Worm (Caenorhabditis elegans): ENCODE results near the gene col-131.

The col-131 gene

ce11 chrIV:13067200-13067599, at the start of gene col-131:
Gene col-131 (minus strand): TSS chrIV:13067300.
- no peak for TF ChIP-seq F26F4.8 (GFP tag; conservative IDR thresholded peaks at IDR 0.05)
- TF ChIP-seq set-16 (GFP tag; IDR thresholded peaks at IDR 0.05): no peak
- no peak for TF ChIP-seq unc-130 (GFP tag; optimal IDR thresholded peaks at IDR 0.05)
- no peak for TF ChIP-seq fos-1 (tag; optimal IDR thresholded peaks at IDR 0.05)
- TF ChIP-seq mxl-2 (GFP tag; conservative IDR thresholded peaks at IDR 0.05): no peak
- no peak for TF ChIP-seq spr-1 (tag; optimal IDR thresholded peaks at IDR 0.05)
- no peak for TF ChIP-seq nhr-237 (tag; optimal IDR thresholded peaks at IDR 0.05)
- TF ChIP-seq ZK546.5 (tag; optimal IDR thresholded peaks at IDR 0.05): no peak
- no peak for TF ChIP-seq ceh-28 (tag; optimal IDR thresholded peaks at IDR 0.05)
- TF ChIP-seq unc-39 (tag; optimal IDR thresholded peaks at IDR 0.05): no peak
- TF ChIP-seq nhr-77 (tag; optimal IDR thresholded peaks at IDR 0.05): no peak
- TF ChIP-seq dmd-6 (GFP tag; IDR thresholded peaks at IDR 0.05): no peak
- TF ChIP-seq daf-12 (tag; optimal IDR thresholded peaks at IDR 0.05): no peak
- no peak for TF ChIP-seq ama-1 (optimal IDR thresholded peaks at IDR 0.05)
- no peak for TF ChIP-seq nhr-102 (tag; optimal IDR thresholded peaks at IDR 0.05)
- no peak for TF ChIP-seq lir-3 (tag; optimal IDR thresholded peaks at IDR 0.05)
- TF ChIP-seq hlh-11 (tag; optimal IDR thresholded peaks at IDR 0.05): no peak

- TF ChIP-seq pha-4 (GFP tag; IDR thresholded peaks at IDR 0.05): no peak
- no peak for TF ChIP-seq pha-4 (tag; optimal IDR thresholded peaks at IDR 0.05)
- no peak for TF ChIP-seq daf-12 (tag; optimal IDR thresholded peaks at IDR 0.05)
- TF ChIP-seq nhr-28 (tag; optimal IDR thresholded peaks at IDR 0.05): no peak
- TF ChIP-seq ctbp-1 (GFP tag; IDR thresholded peaks at IDR 0.05): no peak
- TF ChIP-seq zag-1 (tag; optimal IDR thresholded peaks at IDR 0.05): no peak
- no peak for TF ChIP-seq cey-2 (tag; optimal IDR thresholded peaks at IDR 0.05; ENCODE audit: borderline replicate concordance, insufficient read depth)
- no peak for TF ChIP-seq Y75B8A.6 (GFP tag; IDR thresholded peaks at IDR 0.05)
- TF ChIP-seq nhr-10 (tag; optimal IDR thresholded peaks at IDR 0.05): no peak
- TF ChIP-seq aly-2 (tag; optimal IDR thresholded peaks at IDR 0.05): no peak
- no peak for TF ChIP-seq ZK546.5 (tag; optimal IDR thresholded peaks at IDR 0.05)
Observed at ce11 chrIV:13116679-13117078, 49.6 kb upstream of the col-131 start.

ce11 chrIV:13112982-13113381, 45.9 kb upstream of the col-131 start, which contains the start of gene best-2:
Gene best-2 (minus strand): TSS chrIV:13113082.
- no peak for TF ChIP-seq nhr-237 (tag; optimal IDR thresholded peaks at IDR 0.05)
- TF ChIP-seq lsy-2 (tag; optimal IDR thresholded peaks at IDR 0.05): no peak
- TF ChIP-seq hlh-30 (tag; optimal IDR thresholded peaks at IDR 0.05; ENCODE audit: insufficient read depth): no peak
- no peak for TF ChIP-seq mdl-1 (tag; optimal IDR thresholded peaks at IDR 0.05)

ce11 chrIV:13110876-13111275, 43.8 kb upstream of the col-131 start:
- no peak for TF ChIP-seq aly-2 (tag; optimal IDR thresholded peaks at IDR 0.05)
- TF ChIP-seq mdl-1 (tag; optimal IDR thresholded peaks at IDR 0.05): peak in 1 of 2 experiments; percentile 30
- peak; percentile 56 for TF ChIP-seq nhr-28 (tag; optimal IDR thresholded peaks at IDR 0.05)
- peak; percentile 9 for TF ChIP-seq hlh-30 (tag; optimal IDR thresholded peaks at IDR 0.05; ENCODE audit: insufficient read depth)
- peak; percentile 9 for TF ChIP-seq hlh-11 (tag; optimal IDR thresholded peaks at IDR 0.05)

ce11 chrIV:13109751-13110150, 42.7 kb upstream of the col-131 start, which contains the start of gene best-1:
Gene best-1 (minus strand): TSS chrIV:13109779.
- TF ChIP-seq lin-15B (tag; optimal IDR thresholded peaks at IDR 0.05) (no peak), ztf-7 (tag; optimal IDR thresholded peaks at IDR 0.05) (no peak), sdz-12 (GFP tag; optimal IDR thresholded peaks at IDR 0.05) (no peak), dmd-9 (GFP tag; IDR thresholded peaks at IDR 0.05) (no peak), lin-38 (GFP tag; IDR thresholded peaks at IDR 0.05) (no peak), daf-19 (GFP tag; conservative IDR thresholded peaks at IDR 0.05) (no peak), zip-11 (GFP tag; IDR thresholded peaks at IDR 0.05) (no peak), mes-2 (tag; optimal IDR thresholded peaks at IDR 0.05; ENCODE audit: poor library complexity, severe bottlenecking) (no peak), lir-3 (tag; optimal IDR thresholded peaks at IDR 0.05) (no peak), dpl-1 (GFP tag; optimal IDR thresholded peaks at IDR 0.05) (no peak), dmd-8 (GFP tag; IDR thresholded peaks at IDR 0.05) (no peak), jun-1 (tag; optimal IDR thresholded peaks at IDR 0.05) (no peak), ceh-44 (GFP tag; IDR thresholded peaks at IDR 0.05) (no peak), hlh-30 (tag; optimal IDR thresholded peaks at IDR 0.05; ENCODE audit: insufficient read depth) (peak; percentile 5), nhr-102 (tag; optimal IDR thresholded peaks at IDR 0.05) (no peak), nhr-25 (tag; optimal IDR thresholded peaks at IDR 0.05; ENCODE audit: borderline replicate concordance, insufficient read depth) (no peak), lsy-2 (tag; optimal IDR thresholded peaks at IDR 0.05) (no peak), ztf-11 (tag; optimal IDR thresholded peaks at IDR 0.05) (no peak), snpc-4 (tag; optimal IDR thresholded peaks at IDR 0.05) (no peak), spr-1 (tag; optimal IDR thresholded peaks at IDR 0.05) (no peak), skn-1 (tag; optimal IDR thresholded peaks at IDR 0.05) (no peak), ceh-28 (tag; optimal IDR thresholded peaks at IDR 0.05) (no peak)
